Worm (Caenorhabditis elegans) whole organism, late embryonic: ENCODE data around the gene ncx-5.

Source experiments
- C08G9.2 ChIP-seq: sonication (generic microtip); optimal IDR thresholded peaks from 2 replicates; lab custom pipeline; 2016; ENCODE audit warnings: mild to moderate bottlenecking, missing genetic modification characterization, moderate library complexity, missing compliant biosample characterization
- F13H6.1 ChIP-seq: sonication (generic microtip); optimal IDR thresholded peaks from 2 replicates; lab custom pipeline; 2016; ENCODE audit warnings: missing genetic modification characterization, missing compliant biosample characterization
- T23F11.4 ChIP-seq: fragments of 200-800 bp; sonication (Bioruptor generic); optimal IDR thresholded peaks from 2 replicates; lab custom pipeline; 2018; ENCODE audit warnings: mild to moderate bottlenecking, missing genetic modification characterization, missing compliant biosample characterization
- ama-1 ChIP-seq: fragments of 150-350 bp; optimal IDR thresholded peaks from 2 replicates; lab custom pipeline; 2014
- ceh-31 ChIP-seq: sonication (generic microtip); optimal IDR thresholded peaks from 2 replicates; lab custom pipeline; 2016; ENCODE audit warnings: missing genetic modification characterization, missing compliant biosample characterization
- fkh-6 ChIP-seq: sonication (generic microtip); optimal IDR thresholded peaks from 2 replicates; lab custom pipeline; 2016; ENCODE audit warnings: missing genetic modification characterization, missing compliant biosample characterization
- nhr-11 ChIP-seq: fragments of 150-350 bp; optimal IDR thresholded peaks from 2 replicates; lab custom pipeline; 2014; ENCODE audit warnings: missing biosample characterization, missing genetic modification characterization
- sdc-2 ChIP-seq: sonication (generic microtip); optimal IDR thresholded peaks from 2 replicates; lab custom pipeline; 2016; ENCODE audit warnings: missing genotype, missing genetic modification characterization, missing compliant biosample characterization
- tbx-2 ChIP-seq: sonication (generic microtip); optimal IDR thresholded peaks from 2 replicates; lab custom pipeline; 2016; ENCODE audit warnings: missing genetic modification characterization, missing compliant biosample characterization
- unc-86 ChIP-seq: sonication (generic microtip); optimal IDR thresholded peaks from 2 replicates; lab custom pipeline; 2016; ENCODE audit warnings: missing genetic modification characterization, missing compliant biosample characterization

The ncx-5 gene

DNA sequence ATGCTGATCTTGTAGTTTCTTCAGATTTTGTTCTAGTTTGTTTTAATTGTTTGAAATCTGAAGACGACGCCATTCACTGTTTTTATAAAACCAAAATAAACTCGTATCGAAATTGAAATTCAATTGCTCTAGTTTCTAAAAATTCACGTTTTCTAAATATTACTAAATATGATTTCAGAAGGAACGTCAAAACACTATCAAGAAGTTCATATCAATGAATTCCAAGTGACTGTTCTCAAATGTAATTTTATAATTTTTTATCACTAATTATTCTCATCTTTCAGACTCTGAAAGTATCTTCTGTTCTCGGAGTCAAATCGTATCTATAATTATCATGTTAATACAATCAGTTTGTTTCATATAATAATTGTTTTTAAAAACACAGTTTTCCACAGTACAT lies 49.2 kb downstream of the ncx-5 start, which contains the start of gene snf-10:
TSS of gene snf-10 (minus strand) at position 101 of the 400 bp plus-strand sequence.
- no peak for TF ChIP-seq nhr-11 (tag; lab: Kevin White, UChicago)
- no peak for TF ChIP-seq C08G9.2 (tag; lab: Kevin White, UChicago)
- no peak for TF ChIP-seq unc-86 (tag; lab: Kevin White, UChicago)
- TF ChIP-seq fkh-6 (tag; lab: Kevin White, UChicago): no peak
- TF ChIP-seq tbx-2 (tag; lab: Kevin White, UChicago): no peak
- no peak for TF ChIP-seq sdc-2 (tag; lab: Kevin White, UChicago)
- TF ChIP-seq F13H6.1 (tag; lab: Kevin White, UChicago): no peak
- no peak for TF ChIP-seq ceh-31 (tag; lab: Kevin White, UChicago)

DNA sequence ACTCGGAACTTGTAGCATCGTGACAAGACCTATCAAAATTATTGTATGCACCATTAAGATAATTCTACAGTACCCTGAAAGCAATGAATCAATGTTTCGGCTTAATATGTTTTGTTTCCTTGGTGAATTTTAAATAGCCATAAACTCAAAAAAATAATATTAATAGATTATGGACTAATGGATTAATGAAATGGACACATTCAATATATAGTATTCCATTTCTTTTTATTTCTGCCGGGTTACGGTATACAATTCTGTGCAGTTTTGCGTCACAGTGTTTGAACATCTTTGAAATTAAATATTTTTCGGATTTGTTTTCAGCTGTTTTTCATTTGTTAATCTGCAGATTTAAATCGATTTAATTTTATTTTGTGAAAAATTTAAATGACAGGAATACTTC lies 53.3 kb downstream of the ncx-5 start, which contains the start of gene set-22:
TSS of gene set-22 (plus strand) at position 301 of the 400 bp plus-strand sequence.
- no peak for TF ChIP-seq T23F11.4 (GFP tag; lab: Kevin White, UChicago)
- TF ChIP-seq ceh-31 (tag; lab: Kevin White, UChicago): no peak
- no peak for TF ChIP-seq ama-1 (lab: Kevin White, UChicago)
- TF ChIP-seq, all 69 proteins: peak for 0
